Worm (Caenorhabditis elegans): ENCODE measurements around the gene T22C8.4.

DNA sequence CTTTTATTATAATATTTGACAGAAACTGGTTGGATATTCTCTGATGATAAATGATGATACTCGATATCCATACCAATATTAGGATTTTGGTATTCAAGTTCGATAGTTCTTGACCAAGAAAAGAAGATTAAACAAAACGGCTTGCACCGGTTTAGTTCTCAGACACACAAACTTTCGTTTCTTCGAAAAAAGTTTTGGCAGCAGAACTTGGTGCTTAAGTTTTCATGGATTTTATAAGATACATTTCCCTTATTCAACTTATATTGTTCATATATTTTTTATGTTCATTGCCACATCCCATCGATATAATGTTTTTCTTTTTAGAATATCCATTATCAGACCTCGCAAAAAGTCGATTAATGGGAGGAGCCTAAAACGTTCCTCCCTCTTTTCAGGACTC lies 32.6 kb downstream of the T22C8.4 start, which contains the start of gene aptf-4:
- TF ChIP-seq zag-1 (tag; optimal IDR thresholded peaks at IDR 0.05) (no peak), ama-1 (optimal IDR thresholded peaks at IDR 0.05) (no peak), nhr-237 (tag; optimal IDR thresholded peaks at IDR 0.05) (no peak), hmg-11 (tag; optimal IDR thresholded peaks at IDR 0.05) (no peak), skn-1 (tag; optimal IDR thresholded peaks at IDR 0.05) (no peak), aly-2 (tag; optimal IDR thresholded peaks at IDR 0.05) (no peak), ceh-28 (tag; optimal IDR thresholded peaks at IDR 0.05) (no peak), snpc-4 (tag; optimal IDR thresholded peaks at IDR 0.05) (no peak), nhr-11 (tag; optimal IDR thresholded peaks at IDR 0.05) (no peak), ceh-82 (tag; optimal IDR thresholded peaks at IDR 0.05) (no peak), lin-39 (tag; optimal IDR thresholded peaks at IDR 0.05) (no peak), nhr-76 (tag; optimal IDR thresholded peaks at IDR 0.05) (no peak), nhr-12 (tag; optimal IDR thresholded peaks at IDR 0.05) (no peak), nhr-67 (tag; optimal IDR thresholded peaks at IDR 0.05) (no peak)
